Fruit fly (Drosophila melanogaster) S2 (cell line): ENCODE results near the gene CG43355.

Experiments
- CG8478 ChIP-seq: fragments of >200 bp; optimal IDR thresholded peaks from 2 replicates; lab custom pipeline; 2018
- CTCF ChIP-seq, 2 experiments: fragments of >200 bp; optimal IDR thresholded peaks; 2 replicates each; lab custom pipeline; 2018

CG43355 gene

dm6 chr2L:11484407-11484806, at the start of gene CG43355, which contains the start of gene sala:
CG43355 (plus strand) TSS chr2L:11484707.
sala (plus strand) TSS chr2L:11484707.
- TF ChIP-seq CTCF (optimal IDR thresholded peaks at IDR 0.05; lab: Kevin White, UChicago), result no peak
- no peak for TF ChIP-seq CG8478

- TF ChIP-seq CTCF (optimal IDR thresholded peaks at IDR 0.05; lab: Kevin White, UChicago), result no peak
- TF ChIP-seq CG8478, result no peak
Observed at dm6 chr2L:11436548-11436947, 48.0 kb upstream of the CG43355 start.

- TF ChIP-seq CG8478, result no peak
- TF ChIP-seq CTCF (optimal IDR thresholded peaks at IDR 0.05; lab: Kevin White, UChicago), result peak; percentile 42 to 50
Observed at dm6 chr2L:11445479-11446379, 38.8 kb upstream of the CG43355 start, which contains the start of gene salm. salm (minus strand) TSS chr2L:11445614.

- peak; percentile 58 for TF ChIP-seq CG8478
- TF ChIP-seq CTCF (optimal IDR thresholded peaks at IDR 0.05; lab: Kevin White, UChicago), result peak; percentile 37 to 51
Observed at dm6 chr2L:11447641-11448040, 36.9 kb upstream of the CG43355 start.

dm6 chr2L:11452601-11453345, 31.7 kb upstream of the CG43355 start:
- no peak for TF ChIP-seq CG8478
- TF ChIP-seq CTCF (optimal IDR thresholded peaks at IDR 0.05; lab: Kevin White, UChicago), result no peak

- TF ChIP-seq CG8478, result no peak
- no peak for TF ChIP-seq CTCF (optimal IDR thresholded peaks at IDR 0.05; lab: Kevin White, UChicago)
Observed at dm6 chr2L:11455555-11456128, 28.9 kb upstream of the CG43355 start.

- no peak for TF ChIP-seq CTCF (optimal IDR thresholded peaks at IDR 0.05; lab: Kevin White, UChicago)
- no peak for TF ChIP-seq CG8478
Observed at dm6 chr2L:11456667-11457222, 27.8 kb upstream of the CG43355 start.

- TF ChIP-seq CTCF (optimal IDR thresholded peaks at IDR 0.05; lab: Kevin White, UChicago), result no peak
- no peak for TF ChIP-seq CG8478
Observed at dm6 chr2L:11468082-11468481, 16.4 kb upstream of the CG43355 start.

dm6 chr2L:11469973-11470372, 14.5 kb upstream of the CG43355 start:
- TF ChIP-seq CTCF (optimal IDR thresholded peaks at IDR 0.05; lab: Kevin White, UChicago), result no peak
- no peak for TF ChIP-seq CG8478

dm6 chr2L:11471979-11472514, 12.5 kb upstream of the CG43355 start:
- TF ChIP-seq CG8478 (no peak), CTCF (optimal IDR thresholded peaks at IDR 0.05; lab: Kevin White, UChicago) (no peak)

dm6 chr2L:11474960-11475359, 9.5 kb upstream of the CG43355 start:
- TF ChIP-seq CG8478, result no peak
- no peak for TF ChIP-seq CTCF (optimal IDR thresholded peaks at IDR 0.05; lab: Kevin White, UChicago)

- no peak for TF ChIP-seq CG8478
- no peak for TF ChIP-seq CTCF (optimal IDR thresholded peaks at IDR 0.05; lab: Kevin White, UChicago)
Observed at dm6 chr2L:11488465-11489037, 4.0 kb downstream of the CG43355 start.

- TF ChIP-seq CG8478 (no peak), CTCF (optimal IDR thresholded peaks at IDR 0.05; lab: Kevin White, UChicago) (peak; percentile 66 to 70)
Observed at dm6 chr2L:11493933-11494332, 9.4 kb downstream of the CG43355 start.

dm6 chr2L:11498839-11499238, 14.3 kb downstream of the CG43355 start, which contains the start of gene Cog8:
Cog8 (minus strand) TSS chr2L:11498948.
- TF ChIP-seq CG8478 (no peak), CTCF (optimal IDR thresholded peaks at IDR 0.05; lab: Kevin White, UChicago) (peak in 1 of 2 experiments; percentile 5)
